Fruit fly (Drosophila melanogaster): ENCODE data around the gene tral.

tral gene

dm6 chr3L:12496428-12497344 lies 18.2 kb upstream of the tral start, which contains the start of gene CG10657:
Gene CG10657, minus strand, starts transcription at chr3L:12497216.
- TF ChIP-seq CG17801 (GFP tag; optimal IDR thresholded peaks at IDR 0.05; ENCODE audit: partially characterized antibody) = no peak

- peak; percentile 80 for TF ChIP-seq CG17801 (GFP tag; optimal IDR thresholded peaks at IDR 0.05; ENCODE audit: partially characterized antibody)
Measured at dm6 chr3L:12501249-12501648, 13.6 kb upstream of the tral start, which contains the start of the genes CG10638 and CG10681. Gene CG10638, minus strand, starts transcription at chr3L:12501311. Gene CG10681, plus strand, starts transcription at chr3L:12501513.

- TF ChIP-seq CG17801 (GFP tag; optimal IDR thresholded peaks at IDR 0.05; ENCODE audit: partially characterized antibody) = peak; percentile 35
Measured at dm6 chr3L:12503865-12504650, 10.8 kb upstream of the tral start, which contains the start of the genes CG10646 and vih. Gene CG10646, minus strand, starts transcription at chr3L:12503894. Gene vih, plus strand, starts transcription at chr3L:12504292.

dm6 chr3L:12505990-12506389 lies 8.9 kb upstream of the tral start:
- TF ChIP-seq CG17801 (GFP tag; optimal IDR thresholded peaks at IDR 0.05; ENCODE audit: partially characterized antibody) = no peak

dm6 chr3L:12506963-12507552 lies 7.8 kb upstream of the tral start:
- no peak for TF ChIP-seq CG17801 (GFP tag; optimal IDR thresholded peaks at IDR 0.05; ENCODE audit: partially characterized antibody)

- no peak for TF ChIP-seq CG17801 (GFP tag; optimal IDR thresholded peaks at IDR 0.05; ENCODE audit: partially characterized antibody)
Measured at dm6 chr3L:12507571-12507970, 7.3 kb upstream of the tral start, which contains the start of gene CG10654. Gene CG10654, minus strand, starts transcription at chr3L:12507840.

dm6 chr3L:12515691-12516455 lies 1.0 kb downstream of the tral start:
- peak; percentile 72 for TF ChIP-seq CG17801 (GFP tag; optimal IDR thresholded peaks at IDR 0.05; ENCODE audit: partially characterized antibody)

dm6 chr3L:12517443-12518209 lies 2.8 kb downstream of the tral start:
- no peak for TF ChIP-seq CG17801 (GFP tag; optimal IDR thresholded peaks at IDR 0.05; ENCODE audit: partially characterized antibody)

dm6 chr3L:12519315-12519714 lies 4.5 kb downstream of the tral start:
- TF ChIP-seq CG17801 (GFP tag; optimal IDR thresholded peaks at IDR 0.05; ENCODE audit: partially characterized antibody) = no peak

- TF ChIP-seq CG17801 (GFP tag; optimal IDR thresholded peaks at IDR 0.05; ENCODE audit: partially characterized antibody) = peak; percentile 96
Measured at dm6 chr3L:12523941-12524340, 9.1 kb downstream of the tral start, which contains the start of the genes ver and Gcn5. Gene ver, plus strand, starts transcription at chr3L:12523987. Gene Gcn5, minus strand, starts transcription at chr3L:12524014.

dm6 chr3L:12526433-12527113 lies 11.7 kb downstream of the tral start, which contains the start of gene eIF2beta:
Gene eIF2beta, minus strand, starts transcription at chr3L:12526731.
- peak; percentile 40 for TF ChIP-seq CG17801 (GFP tag; optimal IDR thresholded peaks at IDR 0.05; ENCODE audit: partially characterized antibody)

dm6 chr3L:12529431-12530007 lies 14.7 kb downstream of the tral start:
- TF ChIP-seq CG17801 (GFP tag; optimal IDR thresholded peaks at IDR 0.05; ENCODE audit: partially characterized antibody) = no peak
